Fruit fly (Drosophila melanogaster): ENCODE results near the gene RfC38.

- no peak for TF ChIP-seq CG8478 (optimal IDR thresholded peaks at IDR 0.05)
- no peak for TF ChIP-seq CTCF (optimal IDR thresholded peaks at IDR 0.05)
Measured at dm6 chr2L:11082025-11082424, 48.4 kb downstream of the RfC38 start.

Data from S2 (cell line).